Fruit fly (Drosophila melanogaster): Measurements from ENCODE around the gene Rpt2.
A peak's percentile ranks its signal among the peaks of the same experiment; 100 is the strongest.

The Rpt2 gene

dm6 chr3R:23921701-23922501 lies 9.5 kb downstream of the Rpt2 start (continued):
- TF ChIP-seq CG31627 (GFP tag; optimal IDR thresholded peaks at IDR 0.05) (no peak), CG10669 (GFP tag; optimal IDR thresholded peaks at IDR 0.05) (peak; percentile 49), pdm3 (GFP tag; optimal IDR thresholded peaks at IDR 0.05) (peak; percentile 31), CG8119 (GFP tag; IDR thresholded peaks at IDR 0.05) (peak; percentile 67), CG8319 (GFP tag; optimal IDR thresholded peaks at IDR 0.05) (no peak), CG9139 (GFP tag; optimal IDR thresholded peaks at IDR 0.05) (no peak), Hr38 (GFP tag; optimal IDR thresholded peaks at IDR 0.05) (no peak), Hr39 (GFP tag; optimal IDR thresholded peaks at IDR 0.05) (no peak), CG11762 (GFP tag; optimal IDR thresholded peaks at IDR 0.05; ENCODE audit: insufficient read depth) (no peak), svp (GFP tag) (peak; percentile 73), Ets21C (GFP tag; optimal IDR thresholded peaks at IDR 0.05) (no peak), cyc (GFP tag; optimal IDR thresholded peaks at IDR 0.05) (no peak), topi (GFP tag; optimal IDR thresholded peaks at IDR 0.05) (no peak), spab (GFP tag; optimal IDR thresholded peaks at IDR 0.05) (no peak), CG32006 (GFP tag; optimal IDR thresholded peaks at IDR 0.05) (peak; percentile 76), Sox15 (GFP tag; optimal IDR thresholded peaks at IDR 0.05) (no peak), CG10631 (GFP tag; optimal IDR thresholded peaks at IDR 0.05) (peak; percentile 38), CG11294 (GFP tag; IDR thresholded peaks at IDR 0.05) (0 out of 2 replicates have a peak, but pooled peaks have one; percentile 60), Hr4 (GFP tag; optimal IDR thresholded peaks at IDR 0.05) (peak; percentile 69), CG16779 (tag; optimal IDR thresholded peaks at IDR 0.05) (no peak), Met (GFP tag; optimal IDR thresholded peaks at IDR 0.05) (peak; percentile 9), Eip93F (GFP tag; optimal IDR thresholded peaks at IDR 0.05) (no peak), fd85E (GFP tag; optimal IDR thresholded peaks at IDR 0.05) (no peak), CG6163 (GFP tag; IDR thresholded peaks at IDR 0.05) (peak; percentile 60; the same call in 2 of the 3 replicates), eg (GFP tag; IDR thresholded peaks at IDR 0.05) (peak; percentile 81), salr (GFP tag; optimal IDR thresholded peaks at IDR 0.05) (no peak), Lpt (GFP tag; optimal IDR thresholded peaks at IDR 0.05) (no peak), CG6792 (GFP tag; optimal IDR thresholded peaks at IDR 0.05) (peak; percentile 26), achi (GFP tag; optimal IDR thresholded peaks at IDR 0.05) (peak; percentile 61), Sox14 (GFP tag; optimal IDR thresholded peaks at IDR 0.05) (no peak), CG3032 (tag; optimal IDR thresholded peaks at IDR 0.05) (peak; percentile 47), Smox (GFP tag; optimal IDR thresholded peaks at IDR 0.05) (no peak), Eip78C (GFP tag) (peak; percentile 92)

dm6 chr3R:23920874-23921539 lies 10.4 kb downstream of the Rpt2 start:
- TF ChIP-seq dac (GFP tag; optimal IDR thresholded peaks at IDR 0.05), result no peak
- TF ChIP-seq fd59A (GFP tag; optimal IDR thresholded peaks at IDR 0.05), result peak; percentile 23
- TF ChIP-seq CG11762 (GFP tag; optimal IDR thresholded peaks at IDR 0.05; ENCODE audit: insufficient read depth), result no peak
- TF ChIP-seq achi (GFP tag; optimal IDR thresholded peaks at IDR 0.05), result peak; percentile 32
- peak; percentile 26 for TF ChIP-seq CG3032 (tag; optimal IDR thresholded peaks at IDR 0.05)
- no peak for TF ChIP-seq fd85E (GFP tag; optimal IDR thresholded peaks at IDR 0.05)
- TF ChIP-seq CG10631 (GFP tag; optimal IDR thresholded peaks at IDR 0.05), result peak; percentile 14
- peak; percentile 11 for TF ChIP-seq net (GFP tag; optimal IDR thresholded peaks at IDR 0.05)
- peak; percentile 50 for TF ChIP-seq CG10669 (GFP tag; optimal IDR thresholded peaks at IDR 0.05)
- TF ChIP-seq pdm3 (GFP tag; optimal IDR thresholded peaks at IDR 0.05), result peak; percentile 48
- TF ChIP-seq CG11902 (GFP tag; optimal IDR thresholded peaks at IDR 0.05), result peak; percentile 12
- peak; percentile 6 for TF ChIP-seq Eip75B (GFP tag; optimal IDR thresholded peaks at IDR 0.05)
- TF ChIP-seq CG3919 (GFP tag; optimal IDR thresholded peaks at IDR 0.05), result peak; percentile 36
- TF ChIP-seq Lpt (GFP tag; optimal IDR thresholded peaks at IDR 0.05), result no peak
- peak; percentile 22 for TF ChIP-seq CG6792 (GFP tag; optimal IDR thresholded peaks at IDR 0.05)
- TF ChIP-seq Ets96B (tag; optimal IDR thresholded peaks at IDR 0.05), result peak; percentile 37
- TF ChIP-seq CG16779 (tag; optimal IDR thresholded peaks at IDR 0.05), result no peak
- peak; percentile 41 for TF ChIP-seq Sox15 (GFP tag; optimal IDR thresholded peaks at IDR 0.05)
- peak; percentile 58 for TF ChIP-seq CG31627 (GFP tag; optimal IDR thresholded peaks at IDR 0.05)
- peak; percentile 64 for TF ChIP-seq lz (GFP tag; optimal IDR thresholded peaks at IDR 0.05)
- peak; percentile 2 for TF ChIP-seq Ets21C (GFP tag; optimal IDR thresholded peaks at IDR 0.05)
- TF ChIP-seq Sox102F (GFP tag; optimal IDR thresholded peaks at IDR 0.05), result peak; percentile 64
- no peak for TF ChIP-seq CG11294 (GFP tag; IDR thresholded peaks at IDR 0.05)
- TF ChIP-seq Gug (GFP tag; IDR thresholded peaks at IDR 0.05), result peak; percentile 23
- TF ChIP-seq CG32006 (GFP tag; optimal IDR thresholded peaks at IDR 0.05), result no peak
- peak; percentile 79 for TF ChIP-seq svp (GFP tag)
- no peak for TF ChIP-seq CG6276 (GFP tag; optimal IDR thresholded peaks at IDR 0.05)
- TF ChIP-seq Sox14 (GFP tag; optimal IDR thresholded peaks at IDR 0.05), result peak; percentile 78
- TF ChIP-seq topi (GFP tag; optimal IDR thresholded peaks at IDR 0.05), result peak; percentile 74
- no peak for TF ChIP-seq CG6854 (GFP tag; optimal IDR thresholded peaks at IDR 0.05)
- TF ChIP-seq dsx (GFP tag; optimal IDR thresholded peaks at IDR 0.05; ENCODE audit: poor library complexity, severe bottlenecking), result peak; percentile 99
- no peak for TF ChIP-seq CG8319 (GFP tag; optimal IDR thresholded peaks at IDR 0.05)
